Fruit fly (Drosophila melanogaster): ENCODE results near the gene CG17672.

- TF ChIP-seq CG5953 (GFP tag; IDR thresholded peaks at IDR 0.05) (no peak), CG9932 (GFP tag; IDR thresholded peaks at IDR 0.05) (no peak), Hsf (GFP tag; optimal IDR thresholded peaks at IDR 0.05) (no peak)
Observed at dm6 chr3L:13031326-13031725, 2.6 kb downstream of the CG17672 start.

Data from whole organism, embryonic.